Fruit fly (Drosophila melanogaster): ENCODE data around the gene CG14837.

dm6 chr3L:7521847-7522246 lies 38.0 kb downstream of the CG14837 start:
- TF ChIP-seq achi (GFP tag; optimal IDR thresholded peaks at IDR 0.05) (no peak), CG6854 (GFP tag; optimal IDR thresholded peaks at IDR 0.05) (no peak), Ets96B (tag; optimal IDR thresholded peaks at IDR 0.05) (peak; percentile 3), Eip75B (GFP tag; optimal IDR thresholded peaks at IDR 0.05) (no peak), acj6 (GFP tag; optimal IDR thresholded peaks at IDR 0.05) (no peak), CG16779 (tag; optimal IDR thresholded peaks at IDR 0.05) (no peak), CG34406 (GFP tag; optimal IDR thresholded peaks at IDR 0.05) (no peak), CG4318 (GFP tag; optimal IDR thresholded peaks at IDR 0.05) (no peak)

Measured in whole organism, prepupa.